Fruit fly (Drosophila melanogaster) whole organism, embryonic: Measurements from ENCODE around the gene Cul2.
A peak's percentile ranks its signal among the peaks of the same experiment; 100 is the strongest.

Source experiments
- Aef1 ChIP-seq: fragments of 200-800 bp; sonication (Bioruptor generic); IDR thresholded peaks from 3 replicates; pipeline ENCODE4 v1.3.6; 2022; ENCODE audit warnings: missing biosample characterization, missing genetic modification characterization
- Atf-2 ChIP-seq: fragments of 200-800 bp; sonication (Bioruptor generic); optimal IDR thresholded peaks from 2 replicates; lab custom pipeline; 2016; ENCODE audit warnings: missing biosample characterization, missing genetic modification characterization
- Atf6 ChIP-seq: fragments of 200-800 bp; sonication (Bioruptor generic); IDR thresholded peaks from 2 replicates; pipeline ENCODE4 v1.3.6; 2022; ENCODE audit warnings: missing biosample characterization, missing genetic modification characterization
- B-H2 ChIP-seq: fragments of 200-800 bp; sonication (Bioruptor generic); optimal IDR thresholded peaks from 2 replicates; lab custom pipeline; 2018; ENCODE audit warnings: missing biosample characterization, mild to moderate bottlenecking, missing genetic modification characterization
- Blimp-1 ChIP-seq: fragments of 200-800 bp; sonication (Bioruptor generic); optimal IDR thresholded peaks from 3 replicates; lab custom pipeline; 2018; ENCODE audit warnings: missing biosample characterization, missing genetic modification characterization, mild to moderate bottlenecking, moderate library complexity, missing genetic modification reagents
- CG10147 ChIP-seq: fragments of 200-800 bp; sonication (Bioruptor generic); optimal IDR thresholded peaks from 2 replicates; lab custom pipeline; 2019; ENCODE audit warnings: missing biosample characterization, mild to moderate bottlenecking, missing genetic modification characterization, moderate library complexity
- CG10565 ChIP-seq: fragments of 200-800 bp; sonication (Bioruptor generic); optimal IDR thresholded peaks from 3 replicates; lab custom pipeline; 2016; ENCODE audit warnings: missing biosample characterization, mild to moderate bottlenecking, missing genetic modification characterization
- CG10654 ChIP-seq: fragments of 200-800 bp; sonication (Bioruptor generic); optimal IDR thresholded peaks from 2 replicates; lab custom pipeline; 2016; ENCODE audit warnings: missing biosample characterization, missing genetic modification characterization
- CG13287 ChIP-seq: fragments of 200-800 bp; sonication (Bioruptor generic); IDR thresholded peaks from 2 replicates; pipeline ENCODE4 v1.3.6; 2022; ENCODE audit warnings: missing biosample characterization, missing genetic modification characterization; ENCODE audit not compliant: partially characterized antibody
- CG15479 ChIP-seq: fragments of 200-800 bp; sonication (Bioruptor generic); optimal IDR thresholded peaks from 3 replicates; lab custom pipeline; 2019; ENCODE audit warnings: missing biosample characterization, mild to moderate bottlenecking, missing genetic modification characterization, moderate library complexity
- CG15696 ChIP-seq: fragments of 200-800 bp; sonication (Bioruptor generic); optimal IDR thresholded peaks from 2 replicates; lab custom pipeline; 2019; ENCODE audit warnings: missing biosample characterization, mild to moderate bottlenecking, missing genetic modification characterization, moderate library complexity
- CG17186 ChIP-seq: fragments of 200-800 bp; sonication (Bioruptor generic); optimal IDR thresholded peaks from 3 replicates; lab custom pipeline; 2017; ENCODE audit warnings: missing biosample characterization, missing genetic modification reagents, missing genetic modification characterization
- CG17802 ChIP-seq: fragments of 200-800 bp; sonication (Bioruptor generic); optimal IDR thresholded peaks from 2 replicates; lab custom pipeline; 2018; ENCODE audit warnings: missing biosample characterization, mild to moderate bottlenecking, missing genetic modification characterization, moderate library complexity
- CG2889 ChIP-seq: fragments of 200-800 bp; sonication (Bioruptor generic); IDR thresholded peaks from 3 replicates; pipeline ENCODE4 v1.3.6; 2022; ENCODE audit warnings: missing biosample characterization, missing genetic modification characterization
- CG31365 ChIP-seq: fragments of 200-800 bp; sonication (Bioruptor generic); optimal IDR thresholded peaks from 2 replicates; lab custom pipeline; 2018; ENCODE audit warnings: missing biosample characterization, mild to moderate bottlenecking, missing genetic modification characterization
- CG4854 ChIP-seq: fragments of 200-800 bp; sonication (Bioruptor generic); optimal IDR thresholded peaks from 2 replicates; lab custom pipeline; 2016; ENCODE audit warnings: missing biosample characterization, missing genetic modification characterization, inconsistent platforms
- CG8281 ChIP-seq: fragments of 200-800 bp; sonication (Bioruptor generic); optimal IDR thresholded peaks from 2 replicates; lab custom pipeline; 2018; ENCODE audit warnings: missing biosample characterization, mild to moderate bottlenecking, missing genetic modification characterization, moderate library complexity
- CG9215 ChIP-seq: fragments of 200-800 bp; sonication (Bioruptor generic); IDR thresholded peaks from 2 replicates; pipeline ENCODE4 v1.3.6; 2022; ENCODE audit warnings: missing biosample characterization, missing genetic modification characterization
- Deaf1 ChIP-seq: fragments of 200-800 bp; optimal IDR thresholded peaks from 3 replicates; lab custom pipeline; 2019; ENCODE audit warnings: missing biosample characterization, mild to moderate bottlenecking, missing genetic modification characterization, moderate library complexity
- Drgx ChIP-seq: fragments of 200-800 bp; sonication (Bioruptor generic); IDR thresholded peaks from 2 replicates; pipeline ENCODE4 v1.3.6; 2022; ENCODE audit warnings: missing biosample characterization, missing genetic modification characterization
- Hmx ChIP-seq: fragments of 200-800 bp; sonication (Bioruptor generic); optimal IDR thresholded peaks from 2 replicates; lab custom pipeline; 2016; ENCODE audit warnings: missing biosample characterization, missing genetic modification characterization
- Jarid2 ChIP-seq: fragments of 200-800 bp; sonication (Bioruptor generic); optimal IDR thresholded peaks from 3 replicates; lab custom pipeline; 2017; ENCODE audit warnings: mild to moderate bottlenecking, missing biosample characterization, missing genetic modification reagents, missing genetic modification characterization
- Meics ChIP-seq: fragments of 200-800 bp; sonication (Bioruptor generic); optimal IDR thresholded peaks from 2 replicates; lab custom pipeline; 2017; ENCODE audit warnings: missing biosample characterization, mild to moderate bottlenecking, missing genetic modification characterization
- Mes4 ChIP-seq: fragments of 200-800 bp; sonication (Bioruptor generic); optimal IDR thresholded peaks from 2 replicates; lab custom pipeline; 2016; ENCODE audit warnings: missing biosample characterization, missing genetic modification characterization
- NC2α ChIP-seq: fragments of 200-800 bp; sonication (Bioruptor generic); optimal IDR thresholded peaks from 2 replicates; lab custom pipeline; 2016; ENCODE audit warnings: missing biosample characterization, missing genetic modification characterization
- Oaz ChIP-seq: fragments of 200-800 bp; sonication (Bioruptor generic); IDR thresholded peaks from 2 replicates; pipeline ENCODE4 v1.3.6; 2022; ENCODE audit warnings: missing biosample characterization, missing genetic modification characterization
- Sin3A ChIP-seq: fragments of >200 bp; optimal IDR thresholded peaks from 2 replicates; lab custom pipeline; 2018
- Sry-β ChIP-seq: fragments of 200-800 bp; sonication (Bioruptor generic); optimal IDR thresholded peaks from 2 replicates; lab custom pipeline; 2018; ENCODE audit warnings: missing biosample characterization, mild to moderate bottlenecking, missing genetic modification characterization, moderate library complexity
- TFAM ChIP-seq: fragments of 200-800 bp; sonication (Bioruptor generic); optimal IDR thresholded peaks from 2 replicates; lab custom pipeline; 2017; ENCODE audit warnings: missing biosample characterization, missing genetic modification characterization, inconsistent platforms
- YL-1 ChIP-seq: fragments of 200-800 bp; sonication (Bioruptor generic); optimal IDR thresholded peaks from 3 replicates; lab custom pipeline; 2017; ENCODE audit warnings: missing biosample characterization, mild to moderate bottlenecking, missing genetic modification characterization
- aop ChIP-seq: fragments of 200-800 bp; sonication (Bioruptor generic); IDR thresholded peaks from 2 replicates; pipeline ENCODE4 v1.3.6; 2022; ENCODE audit warnings: missing biosample characterization, missing genetic modification characterization
- chif ChIP-seq, 2 experiments: fragments of 200-800 bp; sonication (Bioruptor generic); optimal IDR thresholded peaks; 3 replicates each; lab custom pipeline; 2016; ENCODE audit warnings: missing biosample characterization in 2 of 2, missing genetic modification characterization in 2 of 2
- cwo ChIP-seq: fragments of 200-800 bp; sonication (Bioruptor generic); optimal IDR thresholded peaks from 3 replicates; lab custom pipeline; 2017; ENCODE audit warnings: missing biosample characterization, missing genetic modification characterization, mild to moderate bottlenecking, moderate library complexity, missing genetic modification reagents
- disco-r ChIP-seq: fragments of 200-800 bp; sonication (Bioruptor generic); optimal IDR thresholded peaks from 2 replicates; lab custom pipeline; 2016; ENCODE audit warnings: missing biosample characterization, missing genetic modification characterization
- fd64A ChIP-seq: fragments of 200-800 bp; sonication (Bioruptor generic); optimal IDR thresholded peaks from 3 replicates; lab custom pipeline; 2018; ENCODE audit warnings: missing biosample characterization, mild to moderate bottlenecking, missing genetic modification characterization
- ftz-f1 ChIP-seq: fragments of 200-800 bp; sonication (Bioruptor generic); optimal IDR thresholded peaks from 2 replicates; lab custom pipeline; 2016; ENCODE audit warnings: missing biosample characterization, missing genetic modification characterization
- gcm ChIP-seq: fragments of 200-800 bp; sonication (Bioruptor generic); optimal IDR thresholded peaks from 2 replicates; lab custom pipeline; 2019; ENCODE audit warnings: missing biosample characterization, mild to moderate bottlenecking, missing genetic modification characterization, moderate library complexity
- gem ChIP-seq: fragments of 200-800 bp; sonication (Bioruptor generic); optimal IDR thresholded peaks from 2 replicates; lab custom pipeline; 2019; ENCODE audit warnings: missing biosample characterization, mild to moderate bottlenecking, missing genetic modification characterization, moderate library complexity
- gt ChIP-seq: fragments of 200-800 bp; sonication (Bioruptor generic); IDR thresholded peaks from 2 replicates; pipeline ENCODE4 v1.3.6; 2022; ENCODE audit warnings: missing biosample characterization, missing genetic modification characterization
- h ChIP-seq: fragments of >200 bp; optimal IDR thresholded peaks from 2 replicates; lab custom pipeline; 2017
- hbn ChIP-seq: fragments of 200-800 bp; sonication (Bioruptor generic); IDR thresholded peaks from 2 replicates; pipeline ENCODE4 v1.3.6; 2022; ENCODE audit warnings: missing biosample characterization, missing genetic modification characterization; ENCODE audit not compliant: partially characterized antibody
- her ChIP-seq: fragments of 200-800 bp; sonication (Bioruptor generic); optimal IDR thresholded peaks from 2 replicates; lab custom pipeline; 2016; ENCODE audit warnings: missing biosample characterization, missing genetic modification characterization
- hkb ChIP-seq, 2 experiments: fragments of 200-800 bp in 1 of 2; fragments of >200 bp in 1 of 2; sonication (Bioruptor generic) in 1 of 2; IDR thresholded peaks in 1 of 2; optimal IDR thresholded peaks in 1 of 2; 2 replicates each; pipeline versions ENCODE4 v1.3.6 to Lab custom; 2017 to 2022; ENCODE audit warnings: missing biosample characterization in 1 of 2, missing genetic modification characterization in 1 of 2
- jing ChIP-seq: fragments of 200-800 bp; sonication (Bioruptor generic); optimal IDR thresholded peaks from 2 replicates; lab custom pipeline; 2018; ENCODE audit warnings: missing biosample characterization, mild to moderate bottlenecking, missing genetic modification characterization
- kah ChIP-seq: fragments of 200-800 bp; sonication (Bioruptor generic); optimal IDR thresholded peaks from 2 replicates; lab custom pipeline; 2018; ENCODE audit warnings: missing biosample characterization, mild to moderate bottlenecking, missing genetic modification characterization
- lilli ChIP-seq: fragments of 200-800 bp; sonication (Bioruptor generic); optimal IDR thresholded peaks from 3 replicates; lab custom pipeline; 2016; ENCODE audit warnings: missing biosample characterization, missing genetic modification characterization
- mam ChIP-seq: fragments of 200-800 bp; sonication (Bioruptor generic); optimal IDR thresholded peaks from 3 replicates; lab custom pipeline; 2016; ENCODE audit warnings: missing biosample characterization, missing genetic modification characterization
- org-1 ChIP-seq: fragments of 200-800 bp; sonication (Bioruptor generic); optimal IDR thresholded peaks from 2 replicates; lab custom pipeline; 2017; ENCODE audit warnings: missing biosample characterization, missing genetic modification characterization
- p53 ChIP-seq: fragments of 200-800 bp; sonication (Bioruptor generic); optimal IDR thresholded peaks from 2 replicates; lab custom pipeline; 2016; ENCODE audit warnings: missing biosample characterization, missing genetic modification characterization
- sima ChIP-seq: fragments of 200-800 bp; sonication (Bioruptor generic); optimal IDR thresholded peaks from 2 replicates; lab custom pipeline; 2016; ENCODE audit warnings: missing biosample characterization, missing genetic modification characterization
- zen ChIP-seq: fragments of 200-800 bp; sonication (Bioruptor generic); optimal IDR thresholded peaks from 3 replicates; lab custom pipeline; 2018; ENCODE audit warnings: missing biosample characterization, mild to moderate bottlenecking, missing genetic modification characterization, moderate library complexity

Gene Cul2

dm6 chr2L:21629149-21629813, 29.3 kb upstream of the Cul2 start (continued):
- no peak for TF ChIP-seq Hmx
- no peak for TF ChIP-seq CG4854 (GFP tag; lab: Kevin White, UChicago)
- no peak for TF ChIP-seq ftz-f1 (GFP tag; lab: Kevin White, UChicago)
- no peak for TF ChIP-seq gem
- TF ChIP-seq Deaf1: peak; percentile 45
- no peak for TF ChIP-seq cwo
- TF ChIP-seq aop (GFP tag; lab: Robert Waterston, UW): no peak
- TF ChIP-seq Sin3A (lab: Kevin White, UChicago): no peak
- no peak for TF ChIP-seq gt (GFP tag; lab: Robert Waterston, UW)
- no peak for TF ChIP-seq Sry-β (GFP tag; lab: Kevin White, UChicago)
- no peak for TF ChIP-seq jing (GFP tag; lab: Kevin White, UChicago)
- TF ChIP-seq zen (tag; lab: Kevin White, UChicago): peak; percentile 43
- TF ChIP-seq Meics: no peak
- no peak for TF ChIP-seq chif (GFP tag; optimal IDR thresholded peaks at IDR 0.05; lab: Kevin White, UChicago)
- no peak for TF ChIP-seq mam (GFP tag; lab: Kevin White, UChicago)
- TF ChIP-seq NC2α (GFP tag; lab: Kevin White, UChicago): no peak
- TF ChIP-seq org-1 (GFP tag; lab: Kevin White, UChicago): no peak
- TF ChIP-seq CG31365 (tag; lab: Kevin White, UChicago): no peak
- TF ChIP-seq CG10565: no peak
- no peak for TF ChIP-seq Oaz (GFP tag; lab: Robert Waterston, UW)
- no peak for TF ChIP-seq sima (GFP tag; lab: Kevin White, UChicago)
- peak; percentile 6 for TF ChIP-seq fd64A (GFP tag; lab: Kevin White, UChicago)
- TF ChIP-seq kah: no peak
- no peak for TF ChIP-seq CG17802 (tag; lab: Kevin White, UChicago)
- TF ChIP-seq YL-1 (GFP tag; lab: Kevin White, UChicago): peak; percentile 68
- no peak for TF ChIP-seq hkb (optimal IDR thresholded peaks at IDR 0.05; lab: Kevin White, UChicago)
- TF ChIP-seq hkb (GFP tag; IDR thresholded peaks at IDR 0.05; lab: Robert Waterston, UW): no peak
- TF ChIP-seq CG8281 (tag; lab: Kevin White, UChicago): no peak
- no peak for TF ChIP-seq disco-r (GFP tag; lab: Kevin White, UChicago)
- TF ChIP-seq hbn (GFP tag; lab: Robert Waterston, UW): no peak
- TF ChIP-seq B-H2 (GFP tag; lab: Kevin White, UChicago): peak; percentile 20
- TF ChIP-seq Drgx (GFP tag; lab: Robert Waterston, UW): no peak
- no peak for TF ChIP-seq lilli (GFP tag; lab: Kevin White, UChicago)
- TF ChIP-seq CG13287: no peak; the same call in 1 of the 2 replicates
- TF ChIP-seq her (GFP tag; lab: Kevin White, UChicago): no peak
- no peak for TF ChIP-seq CG10147
- TF ChIP-seq Jarid2: no peak
- TF ChIP-seq CG15479 (GFP tag; lab: Kevin White, UChicago): peak; percentile 99
- no peak for TF ChIP-seq CG15696 (tag; lab: Kevin White, UChicago)
- TF ChIP-seq gcm (GFP tag; lab: Kevin White, UChicago): no peak
- no peak for TF ChIP-seq CG2889 (GFP tag; lab: Robert Waterston, UW)
- no peak for TF ChIP-seq Atf-2
- no peak for TF ChIP-seq Blimp-1 (GFP tag; lab: Kevin White, UChicago)
- TF ChIP-seq p53: no peak
- TF ChIP-seq CG9215: no peak
- TF ChIP-seq CG10654 (GFP tag; lab: Kevin White, UChicago): no peak
- TF ChIP-seq h: no peak
- TF ChIP-seq Mes4: no peak
- no peak for TF ChIP-seq TFAM
- no peak for TF ChIP-seq Aef1 (GFP tag; lab: Robert Waterston, UW)
- no peak for TF ChIP-seq Atf6 (GFP tag; lab: Robert Waterston, UW)
- TF ChIP-seq CG17186: no peak
